Fruit fly (Drosophila melanogaster): Measurements from ENCODE around the gene CG7889.

The CG7889 gene

dm6 chrX:19281271-19281670 is 37.8 kb downstream of the CG7889 start (continued):
- TF ChIP-seq vri (GFP tag; optimal IDR thresholded peaks at IDR 0.05) (no peak), Hr39 (GFP tag; optimal IDR thresholded peaks at IDR 0.05) (peak; percentile 20), CG31627 (GFP tag; optimal IDR thresholded peaks at IDR 0.05) (no peak), CG9139 (GFP tag; optimal IDR thresholded peaks at IDR 0.05) (no peak), CG8319 (GFP tag; optimal IDR thresholded peaks at IDR 0.05) (no peak), CG7368 (GFP tag; optimal IDR thresholded peaks at IDR 0.05) (no peak), CG11762 (GFP tag; optimal IDR thresholded peaks at IDR 0.05; ENCODE audit: insufficient read depth) (no peak), CG10669 (GFP tag; optimal IDR thresholded peaks at IDR 0.05) (no peak), CG6854 (GFP tag; optimal IDR thresholded peaks at IDR 0.05) (no peak), fd59A (GFP tag; optimal IDR thresholded peaks at IDR 0.05) (no peak), Sox102F (GFP tag; optimal IDR thresholded peaks at IDR 0.05) (no peak), lz (GFP tag; optimal IDR thresholded peaks at IDR 0.05) (peak; percentile 20), CG34406 (GFP tag; optimal IDR thresholded peaks at IDR 0.05) (peak; percentile 67), CG8119 (GFP tag; IDR thresholded peaks at IDR 0.05) (no peak), Smox (GFP tag; optimal IDR thresholded peaks at IDR 0.05) (no peak), CG8632 (GFP tag; optimal IDR thresholded peaks at IDR 0.05) (peak; percentile 49), Met (GFP tag; optimal IDR thresholded peaks at IDR 0.05) (no peak), CG6163 (GFP tag; IDR thresholded peaks at IDR 0.05) (peak; percentile 58), topi (GFP tag; optimal IDR thresholded peaks at IDR 0.05) (peak; percentile 22), Blimp-1 (GFP tag; optimal IDR thresholded peaks at IDR 0.05) (no peak), CG6276 (GFP tag; optimal IDR thresholded peaks at IDR 0.05) (no peak), dac (GFP tag; optimal IDR thresholded peaks at IDR 0.05) (no peak), Ets21C (GFP tag; optimal IDR thresholded peaks at IDR 0.05) (no peak), esn (GFP tag; optimal IDR thresholded peaks at IDR 0.05) (peak; percentile 44), CG32006 (GFP tag; optimal IDR thresholded peaks at IDR 0.05) (no peak), cyc (GFP tag; optimal IDR thresholded peaks at IDR 0.05) (no peak)

- TF ChIP-seq CG6163 (GFP tag; IDR thresholded peaks at IDR 0.05), result no peak
- TF ChIP-seq ss (GFP tag; optimal IDR thresholded peaks at IDR 0.05), result no peak
- no peak for TF ChIP-seq CG10669 (GFP tag; optimal IDR thresholded peaks at IDR 0.05)
- TF ChIP-seq fkh (GFP tag; optimal IDR thresholded peaks at IDR 0.05), result no peak
- peak; percentile 45 for TF ChIP-seq Eip78C (GFP tag)
- TF ChIP-seq Lpt (GFP tag; optimal IDR thresholded peaks at IDR 0.05), result no peak
- peak; percentile 69 for TF ChIP-seq svp (GFP tag)
- no peak for TF ChIP-seq lz (GFP tag; optimal IDR thresholded peaks at IDR 0.05)
- TF ChIP-seq CG8632 (GFP tag; optimal IDR thresholded peaks at IDR 0.05), result no peak
- TF ChIP-seq Hr38 (GFP tag; optimal IDR thresholded peaks at IDR 0.05), result no peak
- TF ChIP-seq Sox15 (GFP tag; optimal IDR thresholded peaks at IDR 0.05), result no peak
- TF ChIP-seq CG31627 (GFP tag; optimal IDR thresholded peaks at IDR 0.05), result no peak
- TF ChIP-seq CG3032 (tag; optimal IDR thresholded peaks at IDR 0.05), result no peak
- TF ChIP-seq Sox102F (GFP tag; optimal IDR thresholded peaks at IDR 0.05), result no peak
- TF ChIP-seq CG8119 (GFP tag; IDR thresholded peaks at IDR 0.05), result no peak
- peak; percentile 90 for TF ChIP-seq vri (GFP tag; optimal IDR thresholded peaks at IDR 0.05)
These were observed 42.0 kb downstream of the CG7889 start for dm6 chrX:19285441-19285840.

- TF ChIP-seq dac (GFP tag; optimal IDR thresholded peaks at IDR 0.05), result no peak
- no peak for TF ChIP-seq pdm3 (GFP tag; optimal IDR thresholded peaks at IDR 0.05)
- peak; percentile 52 for TF ChIP-seq Eip93F (GFP tag; optimal IDR thresholded peaks at IDR 0.05)
- no peak for TF ChIP-seq Sox102F (GFP tag; optimal IDR thresholded peaks at IDR 0.05)
- TF ChIP-seq CG4318 (GFP tag; optimal IDR thresholded peaks at IDR 0.05), result no peak
- TF ChIP-seq Met (GFP tag; optimal IDR thresholded peaks at IDR 0.05), result no peak
- no peak for TF ChIP-seq CG10631 (GFP tag; optimal IDR thresholded peaks at IDR 0.05)
- TF ChIP-seq CG1621 (tag; optimal IDR thresholded peaks at IDR 0.05), result no peak
- TF ChIP-seq Lpt (GFP tag; optimal IDR thresholded peaks at IDR 0.05), result no peak
These were observed 42.8 kb downstream of the CG7889 start for dm6 chrX:19286235-19286634.

All from whole organism, prepupa.